Worm (Caenorhabditis elegans) whole organism, young adult: ENCODE results near the gene mlh-1.

Source experiments
- B0261.1 ChIP-seq: sonication (generic microtip); optimal IDR thresholded peaks from 2 replicates; lab custom pipeline; 2016; ENCODE audit warnings: mild to moderate bottlenecking, missing genetic modification characterization, moderate library complexity, missing compliant biosample characterization
- B0336.3 ChIP-seq: fragments of 200-800 bp; sonication (Bioruptor generic); IDR thresholded peaks from 2 replicates; pipeline ENCODE4 v1.3.6; 2022; ENCODE audit warnings: missing genetic modification characterization, missing compliant biosample characterization
- D2030.7 ChIP-seq: fragments of 200-800 bp; sonication (Bioruptor generic); IDR thresholded peaks from 2 replicates; pipeline ENCODE4 v1.3.6; 2022; ENCODE audit warnings: missing genetic modification reagents, missing genetic modification characterization, missing compliant biosample characterization
- F57C9.4 ChIP-seq: sonication (generic microtip); optimal IDR thresholded peaks from 2 replicates; lab custom pipeline; 2017; ENCODE audit warnings: mild to moderate bottlenecking, missing genetic modification characterization, missing compliant biosample characterization
- K12H6.12 ChIP-seq: fragments of 200-800 bp; sonication (Bioruptor generic); optimal IDR thresholded peaks from 2 replicates; lab custom pipeline; 2018; ENCODE audit warnings: mild to moderate bottlenecking, missing genetic modification characterization, missing compliant biosample characterization
- T07F8.4 ChIP-seq: sonication (generic microtip); optimal IDR thresholded peaks from 2 replicates; lab custom pipeline; 2016; ENCODE audit warnings: mild to moderate bottlenecking, missing genetic modification characterization, moderate library complexity, missing compliant biosample characterization
- T26A5.8 ChIP-seq: sonication (generic microtip); optimal IDR thresholded peaks from 2 replicates; lab custom pipeline; 2016; ENCODE audit warnings: missing genetic modification characterization, missing compliant biosample characterization
- Y56A3A.18 ChIP-seq: fragments of 200-800 bp; sonication (Bioruptor generic); IDR thresholded peaks from 2 replicates; pipeline ENCODE4 v1.3.6; 2022; ENCODE audit warnings: missing genetic modification reagents, missing genetic modification characterization, missing compliant biosample characterization
- ZK185.1 ChIP-seq: sonication (generic microtip); optimal IDR thresholded peaks from 2 replicates; lab custom pipeline; 2016; ENCODE audit warnings: mild to moderate bottlenecking, missing genetic modification characterization, missing compliant biosample characterization; ENCODE audit not compliant: poor library complexity, severe bottlenecking
- ama-1 ChIP-seq, 3 experiments: fragments of 150-350 bp in 1 of 3; sonication (generic microtip) in 2 of 3; optimal IDR thresholded peaks; 2 replicates each; lab custom pipeline; 2014 to 2018; ENCODE audit warnings: missing biosample characterization in 2 of 3, missing genetic modification characterization in 2 of 3, missing genetic modification reagents in 2 of 3
- aptf-3 ChIP-seq: fragments of 200-800 bp; sonication (Bioruptor generic); IDR thresholded peaks from 2 replicates; pipeline ENCODE4 v1.3.6; 2022; ENCODE audit warnings: missing genetic modification characterization, missing compliant biosample characterization
- athp-1 ChIP-seq: sonication (generic microtip); optimal IDR thresholded peaks from 2 replicates; lab custom pipeline; 2017; ENCODE audit warnings: mild to moderate bottlenecking, missing genetic modification characterization, missing compliant biosample characterization
- attf-5 ChIP-seq: fragments of 200-800 bp; sonication (Bioruptor generic); optimal IDR thresholded peaks from 2 replicates; lab custom pipeline; 2018; ENCODE audit warnings: mild to moderate bottlenecking, missing genetic modification characterization, missing compliant biosample characterization
- ceh-100 ChIP-seq: fragments of 200-800 bp; sonication (Bioruptor generic); IDR thresholded peaks from 2 replicates; pipeline ENCODE4 v1.3.6; 2022; ENCODE audit warnings: missing genetic modification reagents, missing genetic modification characterization, missing compliant biosample characterization
- ceh-58 ChIP-seq: fragments of 200-800 bp; sonication (Bioruptor generic); IDR thresholded peaks from 2 replicates; pipeline ENCODE4 v1.3.6; 2022; ENCODE audit warnings: missing genetic modification characterization, missing compliant biosample characterization
- chd-7 ChIP-seq: sonication (generic microtip); optimal IDR thresholded peaks from 2 replicates; lab custom pipeline; 2016; ENCODE audit warnings: mild to moderate bottlenecking, missing genetic modification characterization, moderate library complexity, missing compliant biosample characterization
- die-1 ChIP-seq: sonication (generic microtip); optimal IDR thresholded peaks from 2 replicates; lab custom pipeline; 2016; ENCODE audit warnings: missing genotype, mild to moderate bottlenecking, missing genetic modification characterization, missing compliant biosample characterization
- dox-1 ChIP-seq: fragments of 200-800 bp; sonication (Bioruptor generic); IDR thresholded peaks from 2 replicates; pipeline ENCODE4 v1.3.6; 2022; ENCODE audit warnings: missing genetic modification reagents, missing genetic modification characterization, missing compliant biosample characterization
- dpl-1 ChIP-seq: fragments of 150-350 bp; optimal IDR thresholded peaks from 2 replicates; lab custom pipeline; 2014; ENCODE audit warnings: missing biosample characterization, missing genetic modification reagents, missing genetic modification characterization
- efl-1 ChIP-seq: fragments of 150-350 bp; optimal IDR thresholded peaks from 2 replicates; lab custom pipeline; 2014; ENCODE audit warnings: missing biosample characterization, missing genetic modification reagents, missing genetic modification characterization
- egrh-3 ChIP-seq: fragments of 200-800 bp; sonication (Bioruptor generic); IDR thresholded peaks from 2 replicates; pipeline ENCODE4 v1.3.6; 2022; ENCODE audit warnings: missing genetic modification reagents, missing genetic modification characterization, missing compliant biosample characterization
- ekl-4 ChIP-seq: fragments of 200-800 bp; sonication (Bioruptor generic); IDR thresholded peaks from 2 replicates; pipeline ENCODE4 v1.3.6; 2022; ENCODE audit warnings: missing genetic modification reagents, missing genetic modification characterization, missing compliant biosample characterization
- fkh-3 ChIP-seq: sonication (generic microtip); optimal IDR thresholded peaks from 2 replicates; lab custom pipeline; 2016; ENCODE audit warnings: mild to moderate bottlenecking, missing genetic modification characterization, missing compliant biosample characterization
- hrde-1 ChIP-seq: sonication (generic microtip); optimal IDR thresholded peaks from 2 replicates; lab custom pipeline; 2016; ENCODE audit warnings: missing genetic modification characterization, mild to moderate bottlenecking, missing compliant biosample characterization, moderate library complexity, missing genotype, missing genetic modification reagents, borderline replicate concordance
- hsf-1 ChIP-seq: fragments of 200-800 bp; sonication (Bioruptor generic); IDR thresholded peaks from 2 replicates; pipeline ENCODE4 v1.3.6; 2022; ENCODE audit warnings: missing genetic modification reagents, missing genetic modification characterization, missing compliant biosample characterization
- lag-1 ChIP-seq: fragments of 200-800 bp; sonication (Bioruptor generic); IDR thresholded peaks from 2 replicates; pipeline ENCODE4 v1.3.6; 2022; ENCODE audit warnings: missing genetic modification reagents, missing genetic modification characterization, missing compliant biosample characterization
- let-526 ChIP-seq: fragments of 200-800 bp; sonication (Bioruptor generic); IDR thresholded peaks from 2 replicates; pipeline ENCODE4 v1.3.6; 2022; ENCODE audit warnings: missing genetic modification reagents, missing genetic modification characterization, missing compliant biosample characterization
- let-607 ChIP-seq, 2 experiments: fragments of 200-800 bp in 1 of 2; sonication (Bioruptor generic) in 1 of 2; sonication (generic microtip) in 1 of 2; optimal IDR thresholded peaks; 2 replicates each; lab custom pipeline; 2016 to 2018; ENCODE audit warnings: mild to moderate bottlenecking in 2 of 2, missing compliant biosample characterization in 2 of 2, missing genetic modification characterization in 2 of 2, moderate library complexity in 2 of 2, missing genotype in 1 of 2
- lin-26 ChIP-seq: fragments of 200-800 bp; sonication (Bioruptor generic); IDR thresholded peaks from 2 replicates; pipeline ENCODE4 v1.3.6; 2022; ENCODE audit warnings: missing genetic modification reagents, missing genetic modification characterization, missing compliant biosample characterization
- lin-54 ChIP-seq: fragments of 200-800 bp; sonication (Bioruptor generic); optimal IDR thresholded peaks from 2 replicates; lab custom pipeline; 2018; ENCODE audit warnings: mild to moderate bottlenecking, missing genetic modification characterization, missing compliant biosample characterization
- lsy-27 ChIP-seq: sonication (generic microtip); optimal IDR thresholded peaks from 2 replicates; lab custom pipeline; 2017; ENCODE audit warnings: missing genetic modification characterization, mild to moderate bottlenecking, missing compliant biosample characterization, antibody characterized with exemption, missing genotype, borderline replicate concordance; ENCODE audit not compliant: insufficient read depth
- madf-10 ChIP-seq: sonication (generic microtip); optimal IDR thresholded peaks from 2 replicates; lab custom pipeline; 2016; ENCODE audit warnings: mild to moderate bottlenecking, missing genetic modification characterization, missing compliant biosample characterization
- madf-3 ChIP-seq: fragments of 200-800 bp; sonication (Bioruptor generic); IDR thresholded peaks from 2 replicates; pipeline ENCODE4 v1.3.6; 2022; ENCODE audit warnings: missing genetic modification reagents, missing genetic modification characterization, missing compliant biosample characterization
- nfya-2 ChIP-seq: fragments of 200-800 bp; sonication (Bioruptor generic); IDR thresholded peaks from 2 replicates; pipeline ENCODE4 v1.3.6; 2022; ENCODE audit warnings: missing genetic modification reagents, missing genetic modification characterization, missing compliant biosample characterization
- nhr-179 ChIP-seq: sonication (generic microtip); optimal IDR thresholded peaks from 2 replicates; lab custom pipeline; 2016; ENCODE audit warnings: mild to moderate bottlenecking, missing genetic modification characterization, missing compliant biosample characterization
- nhr-80 ChIP-seq: sonication (generic microtip); optimal IDR thresholded peaks from 2 replicates; lab custom pipeline; 2016; ENCODE audit warnings: missing genetic modification characterization, missing compliant biosample characterization
- pbrm-1 ChIP-seq: fragments of 200-800 bp; sonication (Bioruptor generic); IDR thresholded peaks from 2 replicates; pipeline ENCODE4 v1.3.6; 2022; ENCODE audit warnings: missing genetic modification reagents, missing genetic modification characterization, missing compliant biosample characterization
- pha-4 ChIP-seq: fragments of 150-350 bp; sonication (generic microtip); optimal IDR thresholded peaks from 2 replicates; lab custom pipeline; 2014; ENCODE audit warnings: missing biosample characterization, missing genetic modification reagents, missing genetic modification characterization
- rcor-1 ChIP-seq: fragments of 200-800 bp; sonication (Bioruptor generic); IDR thresholded peaks from 2 replicates; pipeline ENCODE4 v1.3.6; 2022; ENCODE audit warnings: missing genetic modification reagents, missing genetic modification characterization, missing compliant biosample characterization
- repo-1 ChIP-seq: sonication (generic microtip); optimal IDR thresholded peaks from 2 replicates; lab custom pipeline; 2017; ENCODE audit warnings: mild to moderate bottlenecking, missing genetic modification characterization, missing compliant biosample characterization
- rpc-1 ChIP-seq, 2 experiments: fragments of 150-350 bp in 1 of 2; sonication (generic microtip) in 1 of 2; optimal IDR thresholded peaks; 2 replicates each; lab custom pipeline; 2014 to 2018; ENCODE audit warnings: missing biosample characterization in 1 of 2, missing genetic modification characterization in 1 of 2, missing genetic modification reagents in 1 of 2, missing genotype in 1 of 2
- sdz-38 ChIP-seq: sonication (generic microtip); optimal IDR thresholded peaks from 2 replicates; lab custom pipeline; 2016; ENCODE audit warnings: missing genotype, missing genetic modification characterization, missing compliant biosample characterization
- xnd-1 ChIP-seq: sonication (generic microtip); optimal IDR thresholded peaks from 2 replicates; lab custom pipeline; 2016; ENCODE audit warnings: missing genotype, missing genetic modification reagents, missing genetic modification characterization, missing compliant biosample characterization
- ztf-22 ChIP-seq: fragments of 200-800 bp; sonication (Bioruptor generic); optimal IDR thresholded peaks from 2 replicates; lab custom pipeline; 2018; ENCODE audit warnings: mild to moderate bottlenecking, missing genetic modification characterization, moderate library complexity, missing compliant biosample characterization
- ztf-25 ChIP-seq: fragments of 200-800 bp; sonication (Bioruptor generic); IDR thresholded peaks from 2 replicates; pipeline ENCODE4 v1.3.6; 2022; ENCODE audit warnings: missing genetic modification reagents, missing genetic modification characterization, missing compliant biosample characterization
- ztf-28 ChIP-seq: fragments of 200-800 bp; sonication (Bioruptor generic); IDR thresholded peaks from 2 replicates; pipeline ENCODE4 v1.3.6; 2022; ENCODE audit warnings: missing genetic modification reagents, missing genetic modification characterization, missing compliant biosample characterization

mlh-1 gene

DNA sequence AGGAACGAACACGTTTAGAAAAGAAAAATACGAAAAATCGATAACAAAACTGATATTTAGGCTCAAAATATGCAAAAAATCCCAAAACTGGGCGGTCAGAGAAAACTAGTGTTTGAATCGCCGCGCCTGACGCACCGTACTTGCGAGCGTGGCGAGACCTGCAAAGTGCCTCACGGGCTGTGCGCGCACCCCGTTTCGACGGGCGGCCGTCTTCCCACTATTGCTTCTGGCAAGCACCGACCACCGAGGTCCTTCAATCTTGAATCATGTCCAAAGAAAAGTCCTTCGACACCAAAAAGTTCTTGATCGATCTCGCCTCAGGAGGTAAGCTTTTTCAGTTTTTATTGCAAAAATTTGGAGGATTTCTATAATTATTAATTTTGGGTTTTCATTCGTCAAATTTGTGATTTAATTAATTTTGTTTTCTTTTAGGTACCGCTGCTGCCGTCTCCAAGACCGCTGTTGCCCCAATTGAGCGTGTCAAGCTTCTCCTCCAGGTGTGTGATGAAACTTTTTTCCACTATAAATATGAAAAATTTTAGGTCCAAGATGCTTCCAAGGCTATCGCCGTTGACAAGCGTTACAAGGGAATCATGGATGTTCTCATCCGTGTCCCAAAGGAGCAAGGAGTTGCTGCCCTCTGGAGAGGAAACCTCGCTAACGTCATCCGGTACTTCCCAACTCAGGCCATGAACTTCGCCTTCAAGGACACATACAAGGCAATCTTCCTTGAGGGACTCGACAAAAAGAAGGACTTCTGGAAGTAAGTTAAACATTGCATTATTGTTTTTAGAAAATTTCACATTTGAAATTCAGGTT lies 51.2 kb downstream of the mlh-1 start, which contains the start of gene ant-1.1 (continued):
- TF ChIP-seq ekl-4 (peak; percentile 92), athp-1 (tag; lab: Kevin White, UChicago) (peak; percentile 81), D2030.7 (peak; percentile 88), madf-10 (tag; lab: Kevin White, UChicago) (peak; percentile 74), dox-1 (GFP tag; lab: Robert Waterston, UW) (peak; percentile 82), attf-5 (GFP tag; lab: Kevin White, UChicago) (peak; percentile 88), T07F8.4 (no peak), nfya-2 (no peak), lin-26 (GFP tag; lab: Robert Waterston, UW) (peak; percentile 69; the same call in 1 of the 2 replicates), ama-1 (optimal IDR thresholded peaks at IDR 0.05; lab: Kevin White, UChicago) (peak; percentile 82), ama-1 (GFP tag; optimal IDR thresholded peaks at IDR 0.05; lab: Kevin White, UChicago) (no peak), die-1 (tag; lab: Kevin White, UChicago) (peak; percentile 35), rpc-1 (optimal IDR thresholded peaks at IDR 0.05; lab: Kevin White, UChicago) (peak; percentile 21), rpc-1 (tag; optimal IDR thresholded peaks at IDR 0.05; lab: Kevin White, UChicago) (no peak), B0336.3 (GFP tag; lab: Robert Waterston, UW) (peak; percentile 72; the same call in 1 of the 2 replicates), F57C9.4 (tag; lab: Kevin White, UChicago) (no peak), pha-4 (tag; lab: Kevin White, UChicago) (no peak), madf-3 (GFP tag; lab: Robert Waterston, UW) (peak; percentile 91), xnd-1 (tag; lab: Kevin White, UChicago) (peak; percentile 45), hrde-1 (tag; lab: Kevin White, UChicago) (no peak), ZK185.1 (tag; lab: Kevin White, UChicago) (peak; percentile 85), ztf-25 (GFP tag; lab: Robert Waterston, UW) (0 out of 2 replicates have a peak, but pooled peaks have one; percentile 24), sdz-38 (no peak), chd-7 (peak; percentile 66), ceh-100 (GFP tag; lab: Robert Waterston, UW) (peak; percentile 74), K12H6.12 (tag; lab: Kevin White, UChicago) (peak; percentile 85), let-607 (tag; optimal IDR thresholded peaks at IDR 0.05; lab: Kevin White, UChicago) (peak; percentile 14 to 77), aptf-3 (peak; percentile 61; the same call in 1 of the 2 replicates), Y56A3A.18 (GFP tag; lab: Robert Waterston, UW) (peak; percentile 70), efl-1 (GFP tag; lab: Kevin White, UChicago) (peak; percentile 86), ztf-28 (GFP tag; lab: Robert Waterston, UW) (peak; percentile 73; the same call in 1 of the 2 replicates), nhr-179 (tag; lab: Kevin White, UChicago) (no peak), dpl-1 (GFP tag; lab: Kevin White, UChicago) (peak; percentile 86), hsf-1 (GFP tag; lab: Robert Waterston, UW) (peak; percentile 85), let-526 (GFP tag; lab: Robert Waterston, UW) (peak; percentile 54; the same call in 1 of the 2 replicates), B0261.1 (tag; lab: Kevin White, UChicago) (peak; percentile 4), ztf-22 (GFP tag; lab: Kevin White, UChicago) (no peak), egrh-3 (GFP tag; lab: Robert Waterston, UW) (peak; percentile 88), nhr-80 (tag; lab: Kevin White, UChicago) (peak; percentile 63), ceh-58 (GFP tag; lab: Robert Waterston, UW) (no peak), lin-54 (peak; percentile 99), pbrm-1 (GFP tag; lab: Robert Waterston, UW) (peak; percentile 91), T26A5.8 (tag; lab: Kevin White, UChicago) (no peak), lag-1 (GFP tag; lab: Robert Waterston, UW) (no peak), lsy-27 (tag; lab: Kevin White, UChicago) (no peak), fkh-3 (tag; lab: Kevin White, UChicago) (no peak), repo-1 (tag; lab: Kevin White, UChicago) (peak; percentile 61), rcor-1 (peak; percentile 87)
